Fruit fly (Drosophila melanogaster) whole organism, embryonic: ENCODE measurements around the gene Kr-h1.

Experiments used
- Ada2b ChIP-seq: fragments of 200-800 bp; sonication (Bioruptor generic); IDR thresholded peaks from 2 replicates; pipeline ENCODE4 v1.3.6; 2022; ENCODE audit warnings: missing biosample characterization, missing genetic modification characterization
- Aef1 ChIP-seq: fragments of 200-800 bp; sonication (Bioruptor generic); IDR thresholded peaks from 3 replicates; pipeline ENCODE4 v1.3.6; 2022; ENCODE audit warnings: missing biosample characterization, missing genetic modification characterization
- Asciz ChIP-seq: fragments of 200-800 bp; sonication (Bioruptor generic); optimal IDR thresholded peaks from 2 replicates; lab custom pipeline; 2017; ENCODE audit warnings: missing biosample characterization, mild to moderate bottlenecking, missing genetic modification characterization, missing genetic modification reagents
- CG12219 ChIP-seq: fragments of 200-800 bp; sonication (Bioruptor generic); optimal IDR thresholded peaks from 3 replicates; lab custom pipeline; 2018; ENCODE audit warnings: missing biosample characterization, mild to moderate bottlenecking, missing genetic modification characterization
- CG14014 ChIP-seq: fragments of 200-800 bp; sonication (Bioruptor generic); IDR thresholded peaks from 2 replicates; pipeline ENCODE4 v1.3.6; 2022; ENCODE audit warnings: missing biosample characterization, missing genetic modification characterization
- CG15269 ChIP-seq: fragments of 200-800 bp; sonication (Bioruptor generic); optimal IDR thresholded peaks from 2 replicates; lab custom pipeline; 2018; ENCODE audit warnings: missing biosample characterization, mild to moderate bottlenecking, missing genetic modification characterization, moderate library complexity
- CG15514 ChIP-seq: fragments of 200-800 bp; sonication (Bioruptor generic); optimal IDR thresholded peaks from 3 replicates; lab custom pipeline; 2017; ENCODE audit warnings: missing biosample characterization, missing genetic modification characterization, mild to moderate bottlenecking, moderate library complexity, missing genetic modification reagents
- CG18476 ChIP-seq: fragments of 200-800 bp; sonication (Bioruptor generic); optimal IDR thresholded peaks from 2 replicates; lab custom pipeline; 2016; ENCODE audit warnings: missing biosample characterization, mild to moderate bottlenecking, missing genetic modification characterization
- CG2202 ChIP-seq: fragments of 200-800 bp; sonication (Bioruptor generic); optimal IDR thresholded peaks from 2 replicates; lab custom pipeline; 2018; ENCODE audit warnings: missing biosample characterization, mild to moderate bottlenecking, missing genetic modification characterization
- CG2875 ChIP-seq: fragments of 200-800 bp; sonication (Bioruptor generic); optimal IDR thresholded peaks from 2 replicates; lab custom pipeline; 2017; ENCODE audit warnings: missing biosample characterization, mild to moderate bottlenecking, missing genetic modification characterization, missing genetic modification reagents
- CG31365 ChIP-seq: fragments of 200-800 bp; sonication (Bioruptor generic); optimal IDR thresholded peaks from 2 replicates; lab custom pipeline; 2018; ENCODE audit warnings: missing biosample characterization, mild to moderate bottlenecking, missing genetic modification characterization
- CG32532 ChIP-seq: fragments of 200-800 bp; sonication (Bioruptor generic); IDR thresholded peaks from 2 replicates; pipeline ENCODE4 v1.3.6; 2022; ENCODE audit warnings: missing biosample characterization, missing genetic modification characterization
- CG3995 ChIP-seq: fragments of 200-800 bp; sonication (Bioruptor generic); optimal IDR thresholded peaks from 3 replicates; lab custom pipeline; 2016; ENCODE audit warnings: missing biosample characterization, missing genetic modification characterization
- CG4707 ChIP-seq: fragments of 200-800 bp; sonication (Bioruptor generic); optimal IDR thresholded peaks from 2 replicates; lab custom pipeline; 2018; ENCODE audit warnings: missing biosample characterization, mild to moderate bottlenecking, missing genetic modification characterization, moderate library complexity
- CG4820 ChIP-seq: fragments of 200-800 bp; sonication (Bioruptor generic); optimal IDR thresholded peaks from 3 replicates; lab custom pipeline; 2016; ENCODE audit warnings: missing biosample characterization, missing genetic modification characterization
- CG7357 ChIP-seq: fragments of 200-800 bp; sonication (Bioruptor generic); IDR thresholded peaks from 3 replicates; pipeline ENCODE4 v1.3.6; 2022; ENCODE audit warnings: missing biosample characterization, missing genetic modification characterization
- CG7556 ChIP-seq: fragments of 200-800 bp; sonication (Bioruptor generic); optimal IDR thresholded peaks from 2 replicates; lab custom pipeline; 2017; ENCODE audit warnings: missing biosample characterization, mild to moderate bottlenecking, missing genetic modification characterization
- CG8388 ChIP-seq: fragments of 200-800 bp; sonication (Bioruptor generic); optimal IDR thresholded peaks from 2 replicates; lab custom pipeline; 2019; ENCODE audit warnings: missing biosample characterization, mild to moderate bottlenecking, missing genetic modification characterization, moderate library complexity
- CoRest ChIP-seq: fragments of 200-800 bp; sonication (Bioruptor generic); optimal IDR thresholded peaks from 3 replicates; lab custom pipeline; 2018; ENCODE audit warnings: missing biosample characterization, mild to moderate bottlenecking, missing genetic modification characterization, moderate library complexity
- Dad ChIP-seq: fragments of 200-800 bp; sonication (Bioruptor generic); optimal IDR thresholded peaks from 3 replicates; lab custom pipeline; 2016; ENCODE audit warnings: missing biosample characterization, missing genetic modification characterization
- Ets65A ChIP-seq: fragments of 200-800 bp; sonication (Bioruptor generic); peaks from one replicate; lab custom pipeline; 2016; ENCODE audit warnings: missing biosample characterization, missing genetic modification characterization
- Hmr ChIP-seq: fragments of 200-800 bp; sonication (Bioruptor generic); optimal IDR thresholded peaks from 3 replicates; lab custom pipeline; 2017; ENCODE audit warnings: mild to moderate bottlenecking, missing biosample characterization, missing genetic modification reagents, missing genetic modification characterization
- Mes4 ChIP-seq: fragments of 200-800 bp; sonication (Bioruptor generic); optimal IDR thresholded peaks from 2 replicates; lab custom pipeline; 2016; ENCODE audit warnings: missing biosample characterization, missing genetic modification characterization
- Oli ChIP-seq: fragments of 200-800 bp; sonication (Bioruptor generic); optimal IDR thresholded peaks from 2 replicates; lab custom pipeline; 2018; ENCODE audit warnings: missing biosample characterization, mild to moderate bottlenecking, missing genetic modification characterization, moderate library complexity
- Taf1 ChIP-seq: fragments of 200-800 bp; sonication (Bioruptor generic); IDR thresholded peaks from 2 replicates; pipeline ENCODE4 v1.3.6; 2022; ENCODE audit warnings: missing biosample characterization, missing genetic modification characterization
- Usf ChIP-seq: fragments of 200-800 bp; sonication (Bioruptor generic); optimal IDR thresholded peaks from 2 replicates; lab custom pipeline; 2017; ENCODE audit warnings: missing genotype, missing biosample characterization, missing genetic modification characterization
- Xbp1 ChIP-seq: fragments of 200-800 bp; sonication (Bioruptor generic); optimal IDR thresholded peaks from 3 replicates; lab custom pipeline; 2016; ENCODE audit warnings: missing biosample characterization, mild to moderate bottlenecking, missing genetic modification characterization
- Xrp1 ChIP-seq: fragments of 200-800 bp; sonication (Bioruptor generic); IDR thresholded peaks from 2 replicates; pipeline ENCODE4 v1.3.6; 2022; ENCODE audit warnings: missing biosample characterization, missing genetic modification characterization
- amos ChIP-seq: fragments of 200-800 bp; sonication (Bioruptor generic); IDR thresholded peaks from 2 replicates; pipeline ENCODE4 v1.3.6; 2022; ENCODE audit warnings: missing biosample characterization, missing genetic modification characterization; ENCODE audit not compliant: partially characterized antibody
- ase ChIP-seq: fragments of 200-800 bp; sonication (Bioruptor generic); IDR thresholded peaks from 3 replicates; pipeline ENCODE4 v1.3.6; 2022; ENCODE audit warnings: missing biosample characterization, missing genetic modification characterization
- dan ChIP-seq: fragments of 200-800 bp; sonication (Bioruptor generic); IDR thresholded peaks from 2 replicates; pipeline ENCODE4 v1.3.6; 2022; ENCODE audit warnings: missing biosample characterization, missing genetic modification characterization
- dimm ChIP-seq: fragments of 200-800 bp; sonication (Bioruptor generic); IDR thresholded peaks from 2 replicates; pipeline ENCODE4 v1.3.6; 2022; ENCODE audit warnings: missing biosample characterization, missing genetic modification characterization
- disco-r ChIP-seq: fragments of 200-800 bp; sonication (Bioruptor generic); optimal IDR thresholded peaks from 2 replicates; lab custom pipeline; 2016; ENCODE audit warnings: missing biosample characterization, missing genetic modification characterization
- fd102C ChIP-seq: fragments of 200-800 bp; sonication (Bioruptor generic); optimal IDR thresholded peaks from 2 replicates; lab custom pipeline; 2018; ENCODE audit warnings: missing biosample characterization, mild to moderate bottlenecking, missing genetic modification characterization, moderate library complexity
- fd3F ChIP-seq: fragments of 200-800 bp; sonication (Bioruptor generic); optimal IDR thresholded peaks from 2 replicates; lab custom pipeline; 2018; ENCODE audit warnings: missing biosample characterization, mild to moderate bottlenecking, missing genetic modification characterization, moderate library complexity
- gem ChIP-seq: fragments of 200-800 bp; sonication (Bioruptor generic); optimal IDR thresholded peaks from 2 replicates; lab custom pipeline; 2019; ENCODE audit warnings: missing biosample characterization, mild to moderate bottlenecking, missing genetic modification characterization, moderate library complexity
- gro ChIP-seq: fragments of 200-800 bp; sonication (Bioruptor generic); optimal IDR thresholded peaks from 2 replicates; lab custom pipeline; 2016; ENCODE audit warnings: missing biosample characterization, missing genetic modification characterization
- insv ChIP-seq, 2 experiments: fragments of 200-800 bp; sonication (Bioruptor generic); optimal IDR thresholded peaks; 3 replicates each; lab custom pipeline; 2016 to 2018; ENCODE audit warnings: missing biosample characterization in 2 of 2, missing genetic modification characterization in 2 of 2
- jumu ChIP-seq: fragments of 200-800 bp; sonication (Bioruptor generic); optimal IDR thresholded peaks from 3 replicates; lab custom pipeline; 2016; ENCODE audit warnings: missing biosample characterization, missing genetic modification characterization
- mld ChIP-seq: fragments of 200-800 bp; sonication (Bioruptor generic); IDR thresholded peaks from 3 replicates; pipeline ENCODE4 v1.3.6; 2022; ENCODE audit warnings: missing biosample characterization, missing genetic modification characterization; ENCODE audit not compliant: partially characterized antibody
- p53 ChIP-seq: fragments of 200-800 bp; sonication (Bioruptor generic); optimal IDR thresholded peaks from 2 replicates; lab custom pipeline; 2016; ENCODE audit warnings: missing biosample characterization, missing genetic modification characterization
- phol ChIP-seq: fragments of 200-800 bp; sonication (Bioruptor generic); optimal IDR thresholded peaks from 3 replicates; lab custom pipeline; 2018; ENCODE audit warnings: missing biosample characterization, mild to moderate bottlenecking, missing genetic modification characterization, moderate library complexity
- scrt ChIP-seq: fragments of 200-800 bp; sonication (Bioruptor generic); optimal IDR thresholded peaks from 2 replicates; lab custom pipeline; 2018; ENCODE audit warnings: missing biosample characterization, mild to moderate bottlenecking, missing genetic modification characterization, moderate library complexity
- shn ChIP-seq: fragments of 200-800 bp; sonication (Bioruptor generic); optimal IDR thresholded peaks from 3 replicates; lab custom pipeline; 2016; ENCODE audit warnings: missing biosample characterization, missing genetic modification characterization
- sim ChIP-seq: fragments of 200-800 bp; sonication (Bioruptor generic); IDR thresholded peaks from 2 replicates; pipeline ENCODE4 v1.3.6; 2022; ENCODE audit warnings: missing biosample characterization, missing genetic modification characterization
- tgo ChIP-seq: fragments of 200-800 bp; sonication (Bioruptor generic); IDR thresholded peaks from 3 replicates; pipeline ENCODE4 v1.3.6; 2022; ENCODE audit warnings: missing biosample characterization, missing genetic modification characterization
- tin ChIP-seq: fragments of 200-800 bp; sonication (Bioruptor generic); optimal IDR thresholded peaks from 3 replicates; lab custom pipeline; 2016; ENCODE audit warnings: missing biosample characterization, missing genetic modification characterization
- toy ChIP-seq: fragments of 200-800 bp; sonication (Bioruptor generic); IDR thresholded peaks from 2 replicates; pipeline ENCODE4 v1.3.6; 2022; ENCODE audit warnings: missing biosample characterization, missing genetic modification characterization
- unpg ChIP-seq: fragments of 200-800 bp; sonication (Bioruptor generic); optimal IDR thresholded peaks from 3 replicates; lab custom pipeline; 2018; ENCODE audit warnings: missing biosample characterization, mild to moderate bottlenecking, missing genetic modification characterization, moderate library complexity
- wdn ChIP-seq: fragments of 200-800 bp; sonication (Bioruptor generic); IDR thresholded peaks from 2 replicates; pipeline ENCODE4 v1.3.6; 2022; ENCODE audit warnings: missing biosample characterization, missing genetic modification characterization
- zfh2 ChIP-seq: fragments of 200-800 bp; sonication (Bioruptor generic); optimal IDR thresholded peaks from 2 replicates; lab custom pipeline; 2016; ENCODE audit warnings: missing biosample characterization, missing genetic modification characterization

Kr-h1 gene

dm6 chr2L:6051212-6051621 lies 31.2 kb upstream of the Kr-h1 start (continued):
- peak; percentile 92 for TF ChIP-seq fd3F
- TF ChIP-seq CG3995 (GFP tag; lab: Kevin White, UChicago): peak; percentile 66
- TF ChIP-seq dimm: peak; percentile 81
- TF ChIP-seq Dad: peak; percentile 97
- TF ChIP-seq wdn: peak; percentile 90
- TF ChIP-seq Xbp1 (GFP tag; lab: Kevin White, UChicago): peak; percentile 95
- peak; percentile 94 for TF ChIP-seq jumu (GFP tag; lab: Kevin White, UChicago)
- TF ChIP-seq ase (GFP tag; lab: Robert Waterston, UW): peak; percentile 83
- peak; percentile 97 for TF ChIP-seq CG7556
- peak; percentile 94 for TF ChIP-seq Mes4 (GFP tag; lab: Kevin White, UChicago)
- peak; percentile 91 for TF ChIP-seq sim
- peak; percentile 95 for TF ChIP-seq CG32532 (GFP tag; lab: Robert Waterston, UW)
- peak; percentile 89 for TF ChIP-seq CG4707 (GFP tag; lab: Kevin White, UChicago)
- peak; percentile 84 for TF ChIP-seq Taf1 (GFP tag; lab: Robert Waterston, UW)
- peak; percentile 91 for TF ChIP-seq CG31365 (tag; lab: Kevin White, UChicago)
- peak; percentile 96 for TF ChIP-seq Xrp1 (GFP tag; lab: Robert Waterston, UW)
- peak; percentile 5 to 77 for TF ChIP-seq insv (GFP tag; optimal IDR thresholded peaks at IDR 0.05; lab: Kevin White, UChicago)
- peak; percentile 98 for TF ChIP-seq Hmr (GFP tag; lab: Kevin White, UChicago)
- peak; percentile 95 for TF ChIP-seq Asciz
- TF ChIP-seq tgo (GFP tag; lab: Robert Waterston, UW): peak; percentile 94
- peak; percentile 98 for TF ChIP-seq gro (GFP tag; lab: Kevin White, UChicago)
- TF ChIP-seq fd102C (GFP tag; lab: Kevin White, UChicago): peak; percentile 64
- TF ChIP-seq shn (GFP tag; lab: Kevin White, UChicago): peak; percentile 79
- peak; percentile 97 for TF ChIP-seq CG8388 (GFP tag; lab: Kevin White, UChicago)
- peak; percentile 93 for TF ChIP-seq tin (GFP tag; lab: Kevin White, UChicago)
- peak; percentile 95 for TF ChIP-seq CG18476 (GFP tag; lab: Kevin White, UChicago)
- TF ChIP-seq p53: peak; percentile 90
- TF ChIP-seq CG2202: peak; percentile 95
- TF ChIP-seq Aef1 (GFP tag; lab: Robert Waterston, UW): peak; percentile 83
- TF ChIP-seq Oli (tag; lab: Kevin White, UChicago): peak; percentile 95
- peak; percentile 96 for TF ChIP-seq CoRest (tag; lab: Kevin White, UChicago)
- peak; percentile 96 for TF ChIP-seq CG15269
- TF ChIP-seq Usf: peak; percentile 75
- TF ChIP-seq CG4820 (GFP tag; lab: Kevin White, UChicago): peak; percentile 100
- no peak for TF ChIP-seq amos (GFP tag; lab: Robert Waterston, UW)
- peak; percentile 98 for TF ChIP-seq unpg (GFP tag; lab: Kevin White, UChicago)
- peak; percentile 98 for TF ChIP-seq gem (tag; lab: Kevin White, UChicago)
- no peak for TF ChIP-seq mld (GFP tag; lab: Robert Waterston, UW)
- peak; percentile 95 for TF ChIP-seq phol (tag; lab: Kevin White, UChicago)
- peak; percentile 96 for TF ChIP-seq Ada2b (GFP tag; lab: Robert Waterston, UW)
- TF ChIP-seq CG2875: peak; percentile 92
- TF ChIP-seq scrt (GFP tag; lab: Kevin White, UChicago): peak; percentile 96
- TF ChIP-seq CG15514: peak; percentile 93
- peak; percentile 87 for TF ChIP-seq disco-r (GFP tag; lab: Kevin White, UChicago)
- peak; percentile 96 for TF ChIP-seq CG14014 (GFP tag; lab: Robert Waterston, UW)
- peak; percentile 85 for TF ChIP-seq zfh2
- TF ChIP-seq dan (GFP tag; lab: Robert Waterston, UW): no peak
- TF ChIP-seq toy (GFP tag; lab: Robert Waterston, UW): peak; percentile 76; the same call in 1 of the 2 replicates
- TF ChIP-seq Ets65A (GFP tag; lab: Kevin White, UChicago): peak; percentile 99
- TF ChIP-seq CG7357 (GFP tag; lab: Robert Waterston, UW): 0 out of 3 replicates have a peak, but pooled peaks have one; percentile 76
- TF ChIP-seq CG12219 (GFP tag; lab: Kevin White, UChicago): peak; percentile 99
